Worm (Caenorhabditis elegans): ENCODE results near the gene T16A9.5.
A peak's percentile ranks its signal among the peaks of the same experiment; 100 is the strongest.

DNA sequence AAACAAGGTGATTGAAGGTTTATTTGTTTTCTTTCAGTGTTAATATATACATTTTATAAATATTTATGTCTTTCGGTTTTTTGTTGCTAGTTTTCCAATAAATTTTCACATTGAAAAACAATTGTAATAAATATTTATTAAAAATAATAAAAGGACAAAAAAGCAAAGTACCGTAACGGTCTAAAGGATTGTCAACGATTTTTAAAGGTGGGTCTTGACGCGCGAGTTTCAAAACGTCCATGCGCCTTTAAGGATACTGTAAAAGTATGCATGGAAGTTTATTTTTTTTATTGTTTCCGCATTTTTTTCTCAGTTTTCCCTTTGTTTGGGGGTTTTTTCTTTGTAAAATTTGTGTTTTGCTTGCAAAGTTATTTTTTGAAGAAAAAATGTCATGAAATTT is 22.1 kb downstream of the T16A9.5 start:
- TF ChIP-seq tbx-9 (tag; optimal IDR thresholded peaks at IDR 0.05; ENCODE audit: borderline replicate concordance) (no peak), ama-1 (optimal IDR thresholded peaks at IDR 0.05) (no peak), ama-1 (GFP tag; optimal IDR thresholded peaks at IDR 0.05) (peak in 1 of 2 experiments; percentile 11), F33H1.4 (GFP tag; IDR thresholded peaks at IDR 0.05) (peak; percentile 95), B0019.2 (GFP tag; conservative IDR thresholded peaks at IDR 0.05) (no peak), ceh-40 (GFP tag; IDR thresholded peaks at IDR 0.05) (no peak), mes-4 (tag; optimal IDR thresholded peaks at IDR 0.05) (no peak), lin-26 (GFP tag; IDR thresholded peaks at IDR 0.05) (no peak), lsy-27 (tag; optimal IDR thresholded peaks at IDR 0.05; ENCODE audit: borderline replicate concordance, insufficient read depth) (no peak), F55B11.4 (tag; optimal IDR thresholded peaks at IDR 0.05; ENCODE audit: borderline replicate concordance, insufficient read depth) (no peak), egl-44 (GFP tag; IDR thresholded peaks at IDR 0.05) (no peak), lsl-1 (GFP tag; optimal IDR thresholded peaks at IDR 0.05) (peak; percentile 96), pha-4 (tag; optimal IDR thresholded peaks at IDR 0.05) (no peak), ets-4 (GFP tag; optimal IDR thresholded peaks at IDR 0.05) (no peak)
